Worm (Caenorhabditis elegans) whole organism, L2 larva: ENCODE data around the gene ZK632.10.
A peak's percentile ranks its signal among the peaks of the same experiment; 100 is the strongest.

Source experiments
- R02D3.7 ChIP-seq: fragments of 150-350 bp; optimal IDR thresholded peaks from 2 replicates; lab custom pipeline; 2014; ENCODE audit warnings: missing biosample characterization, missing genetic modification characterization
- ZK546.5 ChIP-seq: sonication (generic microtip); optimal IDR thresholded peaks from 2 replicates; lab custom pipeline; 2017; ENCODE audit warnings: missing biosample characterization, missing genetic modification characterization
- aly-2 ChIP-seq: fragments of 150-350 bp; optimal IDR thresholded peaks from 2 replicates; lab custom pipeline; 2014; ENCODE audit warnings: missing biosample characterization, missing genetic modification characterization
- ceh-82 ChIP-seq: fragments of 150-350 bp; optimal IDR thresholded peaks from 2 replicates; lab custom pipeline; 2014; ENCODE audit warnings: missing biosample characterization, missing genetic modification characterization
- egl-27 ChIP-seq: sonication (generic microtip); optimal IDR thresholded peaks from 3 replicates; lab custom pipeline; 2017; ENCODE audit warnings: missing biosample characterization, missing genetic modification reagents, missing genetic modification characterization
- lin-13 ChIP-seq: fragments of 150-350 bp; optimal IDR thresholded peaks from 2 replicates; lab custom pipeline; 2014; ENCODE audit warnings: missing biosample characterization, missing genetic modification reagents, missing genetic modification characterization
- nhr-10 ChIP-seq: sonication (generic microtip); optimal IDR thresholded peaks from 2 replicates; lab custom pipeline; 2017; ENCODE audit warnings: missing biosample characterization, missing genetic modification characterization
- nhr-77 ChIP-seq: fragments of 150-350 bp; optimal IDR thresholded peaks from 2 replicates; lab custom pipeline; 2014; ENCODE audit warnings: missing biosample characterization, missing genetic modification characterization
- skn-1 ChIP-seq: sonication (generic microtip); optimal IDR thresholded peaks from 2 replicates; lab custom pipeline; 2017; ENCODE audit warnings: missing biosample characterization, missing genetic modification characterization
- snpc-4 ChIP-seq: fragments of 150-350 bp; optimal IDR thresholded peaks from 2 replicates; lab custom pipeline; 2014; ENCODE audit warnings: missing biosample characterization, missing genetic modification characterization
- unc-39 ChIP-seq: fragments of 150-350 bp; optimal IDR thresholded peaks from 2 replicates; lab custom pipeline; 2014; ENCODE audit warnings: missing biosample characterization, missing genetic modification characterization
- zag-1 ChIP-seq: fragments of 150-350 bp; optimal IDR thresholded peaks from 2 replicates; lab custom pipeline; 2014; ENCODE audit warnings: missing biosample characterization, missing genetic modification characterization
- ztf-11 ChIP-seq: sonication (generic microtip); optimal IDR thresholded peaks from 2 replicates; lab custom pipeline; 2017; ENCODE audit warnings: missing biosample characterization, missing genetic modification characterization
- ztf-4 ChIP-seq: fragments of 150-350 bp; optimal IDR thresholded peaks from 2 replicates; lab custom pipeline; 2014; ENCODE audit warnings: missing biosample characterization, missing genetic modification characterization

DNA sequence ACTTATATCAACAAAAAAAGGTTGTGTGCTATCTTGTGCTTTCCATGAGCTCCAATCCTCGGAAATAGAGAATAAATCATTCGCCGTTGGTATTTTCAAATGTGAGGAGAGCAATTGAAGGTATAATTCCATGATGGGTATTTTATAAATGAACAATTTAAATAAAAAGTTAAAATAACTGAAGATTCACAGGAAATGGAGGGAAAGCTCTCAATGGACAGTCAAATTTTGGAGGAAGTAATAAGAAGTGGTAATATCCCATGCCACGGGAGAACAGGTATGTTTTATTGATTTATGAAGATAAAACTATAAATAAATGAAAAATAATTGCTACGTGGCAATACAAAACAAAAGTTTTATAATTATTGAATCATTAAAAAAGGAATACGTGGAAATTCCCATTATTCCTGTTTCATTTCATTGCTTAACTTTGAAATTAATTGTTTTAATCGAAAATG is 44.4 kb downstream of the ZK632.10 start:
- TF ChIP-seq skn-1 (tag; lab: Kevin White, UChicago) (no peak), zag-1 (tag; lab: Kevin White, UChicago) (no peak), R02D3.7 (tag; lab: Kevin White, UChicago) (no peak), unc-39 (no peak), nhr-10 (no peak), ceh-82 (tag; lab: Kevin White, UChicago) (no peak), egl-27 (no peak), snpc-4 (tag; lab: Kevin White, UChicago) (no peak), ztf-4 (tag; lab: Kevin White, UChicago) (no peak), aly-2 (tag; lab: Kevin White, UChicago) (no peak), lin-13 (GFP tag; lab: Kevin White, UChicago) (peak; percentile 57), ztf-11 (tag; lab: Kevin White, UChicago) (no peak), nhr-77 (tag; lab: Kevin White, UChicago) (no peak), ZK546.5 (no peak)
